Worm (Caenorhabditis elegans): ENCODE data around the gene C44C10.9.

- no peak for TF ChIP-seq F13C5.2 (tag; optimal IDR thresholded peaks at IDR 0.05)
- TF ChIP-seq tra-4 (tag; optimal IDR thresholded peaks at IDR 0.05): no peak
- TF ChIP-seq ama-1 (optimal IDR thresholded peaks at IDR 0.05): no peak
- no peak for TF ChIP-seq aly-1 (tag; optimal IDR thresholded peaks at IDR 0.05)
- no peak for TF ChIP-seq flt-1 (GFP tag; IDR thresholded peaks at IDR 0.05)
- TF ChIP-seq ets-7 (tag; optimal IDR thresholded peaks at IDR 0.05): no peak
These were observed 26.2 kb downstream of the C44C10.9 start, which contains the start of the genes C44C10.10 and C44C10.5 for ce11 chrX:11690014-11690591.

Measured in whole organism, early embryonic.